Worm (Caenorhabditis elegans) whole organism, mixed stage, embryonic: ENCODE results near the gene mrps-11.

Experiments
- M03D4.4 ChIP-seq: sonication (generic microtip); optimal IDR thresholded peaks from 2 replicates; lab custom pipeline; 2017; ENCODE audit warnings: mild to moderate bottlenecking, missing genetic modification characterization, missing compliant biosample characterization
- bed-3 ChIP-seq: fragments of 200-800 bp; sonication (Bioruptor generic); optimal IDR thresholded peaks from 3 replicates; lab custom pipeline; 2018; ENCODE audit warnings: mild to moderate bottlenecking, missing genetic modification characterization, moderate library complexity, missing compliant biosample characterization
- ceh-39 ChIP-seq: fragments of 150-350 bp; optimal IDR thresholded peaks from 2 replicates; lab custom pipeline; 2014; ENCODE audit warnings: missing biosample characterization, missing genetic modification characterization
- ceh-43 ChIP-seq: fragments of 200-800 bp; sonication (Bioruptor generic); optimal IDR thresholded peaks from 2 replicates; lab custom pipeline; 2018; ENCODE audit warnings: mild to moderate bottlenecking, missing genetic modification characterization, moderate library complexity, missing compliant biosample characterization
- ces-1 ChIP-seq: fragments of 150-350 bp; optimal IDR thresholded peaks from 2 replicates; lab custom pipeline; 2014; ENCODE audit warnings: missing biosample characterization, missing genetic modification reagents, missing genetic modification characterization
- cnd-1 ChIP-seq: fragments of 200-800 bp; sonication (Bioruptor generic); optimal IDR thresholded peaks from 2 replicates; lab custom pipeline; 2018; ENCODE audit warnings: mild to moderate bottlenecking, missing genetic modification characterization, missing compliant biosample characterization
- drap-1 ChIP-seq: fragments of 200-800 bp; sonication (Bioruptor generic); optimal IDR thresholded peaks from 3 replicates; lab custom pipeline; 2018; ENCODE audit warnings: mild to moderate bottlenecking, missing genetic modification characterization, missing compliant biosample characterization
- elt-1 ChIP-seq: sonication (generic microtip); optimal IDR thresholded peaks from 2 replicates; lab custom pipeline; 2017; ENCODE audit warnings: missing genetic modification characterization, mild to moderate bottlenecking, missing compliant biosample characterization, antibody characterized with exemption, moderate library complexity, borderline replicate concordance; ENCODE audit not compliant: insufficient read depth
- elt-3 ChIP-seq: fragments of 150-350 bp; optimal IDR thresholded peaks from 2 replicates; lab custom pipeline; 2014; ENCODE audit warnings: missing biosample characterization, missing genetic modification characterization
- flh-1 ChIP-seq: fragments of 200-800 bp; sonication (Bioruptor generic); optimal IDR thresholded peaks from 2 replicates; lab custom pipeline; 2018; ENCODE audit warnings: mild to moderate bottlenecking, missing genetic modification characterization, moderate library complexity, missing compliant biosample characterization
- ham-2 ChIP-seq: fragments of 200-800 bp; sonication (Bioruptor generic); optimal IDR thresholded peaks from 2 replicates; lab custom pipeline; 2018; ENCODE audit warnings: mild to moderate bottlenecking, missing genetic modification characterization, missing compliant biosample characterization
- hlh-1 ChIP-seq: fragments of 150-350 bp; optimal IDR thresholded peaks from 2 replicates; lab custom pipeline; 2014; ENCODE audit warnings: missing biosample characterization, missing genetic modification reagents, missing genetic modification characterization
- lin-32 ChIP-seq: fragments of 200-800 bp; sonication (Bioruptor generic); optimal IDR thresholded peaks from 2 replicates; lab custom pipeline; 2018; ENCODE audit warnings: mild to moderate bottlenecking, missing genetic modification characterization, missing compliant biosample characterization
- lsy-2 ChIP-seq: fragments of 150-350 bp; optimal IDR thresholded peaks from 2 replicates; lab custom pipeline; 2014; ENCODE audit warnings: missing biosample characterization, missing genetic modification characterization
- mab-5 ChIP-seq: fragments of 150-350 bp; optimal IDR thresholded peaks from 2 replicates; lab custom pipeline; 2014; ENCODE audit warnings: missing biosample characterization, missing genetic modification characterization
- mls-2 ChIP-seq: sonication (generic microtip); optimal IDR thresholded peaks from 2 replicates; lab custom pipeline; 2016; ENCODE audit warnings: mild to moderate bottlenecking, missing genetic modification characterization, moderate library complexity, missing compliant biosample characterization
- nhr-12 ChIP-seq: fragments of 150-350 bp; optimal IDR thresholded peaks from 2 replicates; lab custom pipeline; 2014; ENCODE audit warnings: missing biosample characterization, missing genetic modification characterization
- nhr-2 ChIP-seq: fragments of 150-350 bp; optimal IDR thresholded peaks from 2 replicates; lab custom pipeline; 2014; ENCODE audit warnings: missing biosample characterization, missing genetic modification characterization
- nhr-237 ChIP-seq: fragments of 150-350 bp; optimal IDR thresholded peaks from 2 replicates; lab custom pipeline; 2014; ENCODE audit warnings: missing biosample characterization, missing genetic modification characterization
- nhr-76 ChIP-seq: sonication (generic microtip); optimal IDR thresholded peaks from 2 replicates; lab custom pipeline; 2017; ENCODE audit warnings: missing biosample characterization, missing genetic modification characterization
- sem-2 ChIP-seq: fragments of 200-800 bp; sonication (Bioruptor generic); optimal IDR thresholded peaks from 2 replicates; lab custom pipeline; 2018; ENCODE audit warnings: mild to moderate bottlenecking, missing genetic modification characterization, missing compliant biosample characterization
- snpc-4 ChIP-seq: fragments of 150-350 bp; optimal IDR thresholded peaks from 2 replicates; lab custom pipeline; 2014; ENCODE audit warnings: missing biosample characterization, missing genetic modification characterization
- sptf-1 ChIP-seq: sonication (generic microtip); optimal IDR thresholded peaks from 2 replicates; lab custom pipeline; 2017; ENCODE audit warnings: mild to moderate bottlenecking, missing genetic modification characterization, moderate library complexity, missing compliant biosample characterization
- tbx-8 ChIP-seq: fragments of 200-800 bp; sonication (Bioruptor generic); optimal IDR thresholded peaks from 2 replicates; lab custom pipeline; 2018; ENCODE audit warnings: mild to moderate bottlenecking, missing genetic modification characterization, moderate library complexity, missing compliant biosample characterization
- unc-120 ChIP-seq: sonication (generic microtip); optimal IDR thresholded peaks from 2 replicates; lab custom pipeline; 2017; ENCODE audit warnings: missing genetic modification characterization, missing compliant biosample characterization; ENCODE audit not compliant: poor library complexity, severe bottlenecking
- unc-39 ChIP-seq: fragments of 150-350 bp; optimal IDR thresholded peaks from 2 replicates; lab custom pipeline; 2014; ENCODE audit warnings: missing biosample characterization, missing genetic modification characterization
- unc-62 ChIP-seq: fragments of 150-350 bp; optimal IDR thresholded peaks from 2 replicates; lab custom pipeline; 2014; ENCODE audit warnings: missing biosample characterization, missing genetic modification reagents, missing genetic modification characterization
- zip-8 ChIP-seq: fragments of 150-350 bp; optimal IDR thresholded peaks from 2 replicates; lab custom pipeline; 2014; ENCODE audit warnings: missing biosample characterization, missing genetic modification characterization
- ztf-11 ChIP-seq: fragments of 150-350 bp; optimal IDR thresholded peaks from 2 replicates; lab custom pipeline; 2014; ENCODE audit warnings: missing biosample characterization, missing genetic modification characterization

Gene mrps-11

ce11 chrV:12462908-12463307 is 31.5 kb downstream of the mrps-11 start, which contains the start of gene egl-10:
egl-10 (minus strand) TSS chrV:12463008.
- TF ChIP-seq cnd-1 (tag; lab: Kevin White, UChicago) = peak; percentile 6
- no peak for TF ChIP-seq elt-1 (tag; lab: Kevin White, UChicago)
- TF ChIP-seq tbx-8 (GFP tag; lab: Kevin White, UChicago) = no peak
- TF ChIP-seq, all 35 proteins: peak for 1

ce11 chrV:12460583-12460982 is 33.8 kb downstream of the mrps-11 start:
- TF ChIP-seq sptf-1 (tag; lab: Kevin White, UChicago) (no peak), M03D4.4 (no peak), unc-39 (no peak), lsy-2 (tag; lab: Kevin White, UChicago) (no peak), cnd-1 (tag; lab: Kevin White, UChicago) (no peak), nhr-12 (tag; lab: Kevin White, UChicago) (no peak), hlh-1 (tag; lab: Kevin White, UChicago) (no peak), snpc-4 (tag; lab: Kevin White, UChicago) (no peak), ceh-39 (tag; lab: Kevin White, UChicago) (no peak), bed-3 (GFP tag; lab: Kevin White, UChicago) (no peak), nhr-2 (no peak), ceh-43 (GFP tag; lab: Kevin White, UChicago) (no peak), sem-2 (GFP tag; lab: Kevin White, UChicago) (no peak), flh-1 (no peak), mab-5 (tag; lab: Kevin White, UChicago) (no peak), ham-2 (no peak), ztf-11 (tag; lab: Kevin White, UChicago) (no peak)
- TF ChIP-seq, all 35 proteins: peak for 0

ce11 chrV:12455695-12456094 is 38.7 kb downstream of the mrps-11 start:
- TF ChIP-seq elt-1 (tag; lab: Kevin White, UChicago) (no peak), M03D4.4 (no peak), drap-1 (GFP tag; lab: Kevin White, UChicago) (no peak), unc-120 (tag; lab: Kevin White, UChicago) (no peak), snpc-4 (tag; lab: Kevin White, UChicago) (no peak), sptf-1 (tag; lab: Kevin White, UChicago) (no peak), ztf-11 (tag; lab: Kevin White, UChicago) (no peak), nhr-12 (tag; lab: Kevin White, UChicago) (no peak), elt-3 (tag; lab: Kevin White, UChicago) (no peak), hlh-1 (tag; lab: Kevin White, UChicago) (no peak), ham-2 (no peak), zip-8 (tag; lab: Kevin White, UChicago) (no peak), unc-39 (no peak), ces-1 (GFP tag; lab: Kevin White, UChicago) (no peak), tbx-8 (GFP tag; lab: Kevin White, UChicago) (no peak), nhr-76 (tag; lab: Kevin White, UChicago) (no peak), mab-5 (tag; lab: Kevin White, UChicago) (no peak), flh-1 (no peak)
- TF ChIP-seq, all 35 proteins: peak for 0

DNA sequence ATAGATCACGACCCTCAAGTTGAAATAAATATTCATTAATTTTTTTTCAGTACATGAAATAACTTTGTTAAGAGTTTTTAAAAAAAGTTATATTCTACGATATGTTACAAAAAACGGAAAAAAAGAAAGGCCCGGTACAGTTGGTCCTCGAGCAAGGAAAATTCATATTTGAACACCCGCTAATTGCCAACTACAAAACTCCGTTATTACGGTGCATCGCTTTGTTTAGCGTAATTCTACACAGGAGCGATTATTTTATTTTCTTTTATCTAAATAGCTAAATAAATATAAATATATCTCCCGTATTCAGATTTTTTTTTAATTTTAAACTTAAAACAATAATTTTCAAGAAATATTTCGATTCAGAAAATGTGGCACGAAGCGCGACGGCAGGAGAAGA is 44.0 kb downstream of the mrps-11 start, which contains the start of gene F28C1.1:
Gene F28C1.1, plus strand, starts transcription at position 365 of the 400 bp plus-strand sequence.
- TF ChIP-seq drap-1 (GFP tag; lab: Kevin White, UChicago) = no peak
- no peak for TF ChIP-seq mls-2 (tag; lab: Kevin White, UChicago)
- peak; percentile 20 for TF ChIP-seq lsy-2 (tag; lab: Kevin White, UChicago)
- TF ChIP-seq ces-1 (GFP tag; lab: Kevin White, UChicago) = peak; percentile 53
- TF ChIP-seq, all 35 proteins: peak for 2

ce11 chrV:12449902-12450301 is 44.5 kb downstream of the mrps-11 start, which contains the start of gene C54D10.10:
C54D10.10 (minus strand) TSS chrV:12450002.
- TF ChIP-seq ceh-39 (tag; lab: Kevin White, UChicago) = no peak
- no peak for TF ChIP-seq unc-62 (GFP tag; lab: Kevin White, UChicago)
- no peak for TF ChIP-seq sem-2 (GFP tag; lab: Kevin White, UChicago)
- TF ChIP-seq ceh-43 (GFP tag; lab: Kevin White, UChicago) = no peak
- no peak for TF ChIP-seq lsy-2 (tag; lab: Kevin White, UChicago)
- TF ChIP-seq snpc-4 (tag; lab: Kevin White, UChicago) = no peak

- TF ChIP-seq nhr-237 (tag; lab: Kevin White, UChicago) (no peak), lin-32 (GFP tag; lab: Kevin White, UChicago) (no peak), ham-2 (no peak), hlh-1 (tag; lab: Kevin White, UChicago) (no peak)
Measured at ce11 chrV:12446895-12447294, 47.5 kb downstream of the mrps-11 start, which contains the start of the genes pals-38 and C54D10.9. pals-38 (minus strand) TSS chrV:12446995. C54D10.9 (plus strand) TSS chrV:12447153.
